Worm (Caenorhabditis elegans) whole organism, dauer: ENCODE measurements around the gene T05B9.2.

ENCODE experiments used
- unc-62 ChIP-seq: sonication (generic microtip); optimal IDR thresholded peaks from 2 replicates; lab custom pipeline; 2017; ENCODE audit warnings: missing biosample characterization, missing genetic modification reagents, missing genetic modification characterization

T05B9.2 gene

ce11 chrII:11297217-11297738 is 41.6 kb downstream of the T05B9.2 start, which contains the start of gene saps-1:
saps-1 (plus strand) TSS chrII:11297688.
- TF ChIP-seq unc-62 (GFP tag; lab: Kevin White, UChicago) = no peak

ce11 chrII:11301059-11301458 is 45.4 kb downstream of the T05B9.2 start, which contains the start of gene raga-1:
raga-1 (plus strand) TSS chrII:11301359.
- TF ChIP-seq unc-62 (GFP tag; lab: Kevin White, UChicago) = no peak

ce11 chrII:11302591-11302990 is 47.0 kb downstream of the T05B9.2 start, which contains the start of gene samp-1:
samp-1 (plus strand) TSS chrII:11302891.
- TF ChIP-seq unc-62 (GFP tag; lab: Kevin White, UChicago) = no peak

- TF ChIP-seq unc-62 (GFP tag; lab: Kevin White, UChicago) = no peak
Observed at ce11 chrII:11305627-11306449, 50.2 kb downstream of the T05B9.2 start, which contains the start of gene rsf-1. rsf-1 (plus strand) TSS chrII:11306399.

- TF ChIP-seq unc-62 (GFP tag; lab: Kevin White, UChicago) = no peak
Observed at ce11 chrII:11307332-11307731, 51.7 kb downstream of the T05B9.2 start.

- no peak for TF ChIP-seq unc-62 (GFP tag; lab: Kevin White, UChicago)
Observed at ce11 chrII:11307953-11308352, 52.3 kb downstream of the T05B9.2 start.
